Worm (Caenorhabditis elegans): Measurements from ENCODE around the gene sgnh-1.

ce11 chrIV:4917774-4918173 lies 28.1 kb downstream of the sgnh-1 start, which contains the start of gene str-158:
- no peak for TF ChIP-seq ces-1 (GFP tag; optimal IDR thresholded peaks at IDR 0.05)
- no peak for TF ChIP-seq mab-5 (tag; optimal IDR thresholded peaks at IDR 0.05)
- no peak for TF ChIP-seq pha-4 (tag; optimal IDR thresholded peaks at IDR 0.05)
- no peak for TF ChIP-seq lin-13 (tag; optimal IDR thresholded peaks at IDR 0.05)
- no peak for TF ChIP-seq nhr-237 (tag; optimal IDR thresholded peaks at IDR 0.05)
- no peak for TF ChIP-seq sptf-1 (tag; optimal IDR thresholded peaks at IDR 0.05)
- TF ChIP-seq bed-3 (GFP tag; optimal IDR thresholded peaks at IDR 0.05): no peak
- no peak for TF ChIP-seq unc-39 (tag; optimal IDR thresholded peaks at IDR 0.05)
